In the genomic region with DNA sequence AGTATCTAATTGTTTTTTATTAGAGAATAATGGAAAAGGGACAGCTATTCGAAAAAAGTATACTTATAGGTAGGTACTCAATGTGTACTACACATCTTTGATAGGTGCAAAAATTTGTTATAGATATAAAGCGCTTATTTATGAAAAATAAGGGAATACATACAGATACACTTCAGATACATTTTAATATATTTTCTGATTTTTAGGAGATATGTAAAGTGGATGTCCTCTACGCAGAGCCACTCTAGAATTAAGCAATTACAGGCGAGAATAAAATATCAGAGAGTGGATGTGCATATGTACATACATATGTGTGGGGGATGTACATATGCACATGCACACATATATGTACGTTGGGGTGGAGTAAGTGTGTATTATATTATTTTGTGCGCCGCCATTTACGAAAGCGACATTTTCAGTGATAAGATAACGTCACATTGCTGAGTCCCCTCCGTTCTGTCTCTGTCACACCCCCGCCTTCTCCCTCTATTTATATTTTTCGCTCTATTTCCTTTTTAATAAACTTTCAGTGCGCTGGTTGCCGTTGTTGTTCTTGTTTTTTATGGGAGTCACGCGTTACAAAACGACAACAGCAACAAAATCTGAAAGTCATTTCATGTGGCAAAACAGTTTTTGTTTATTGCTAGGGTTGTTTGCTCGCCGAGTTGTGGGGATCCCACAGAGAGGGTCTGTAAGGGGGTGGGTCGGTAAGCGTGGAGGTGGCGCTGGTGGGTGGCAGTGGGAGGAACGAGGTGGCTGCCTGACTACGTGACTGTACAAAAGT, we compare ENCODE assay signal across 1 fruit fly cellular context.
TF ChIP-seq lines count a peak whose summit lies in the region.

No protein-coding gene starts in this region.

TF ChIP-seq in whole organism, embryonic, 481 proteins besides CTCF, POLR2A, EP300 and RAD21 (continued from another document):
- TF ChIP-seq sens-2 (GFP tag; IDR thresholded peaks at IDR 0.05; lab: Robert Waterston, UW) (no peak), Awh (GFP tag; IDR thresholded peaks at IDR 0.05; lab: Robert Waterston, UW) (no peak), Hsf (GFP tag; optimal IDR thresholded peaks at IDR 0.05; lab: Kevin White, UChicago) (no peak), sim (GFP tag; IDR thresholded peaks at IDR 0.05; lab: Robert Waterston, UW) (no peak), CG3281 (GFP tag; optimal IDR thresholded peaks at IDR 0.05; lab: Kevin White, UChicago) (peak; percentile 29), cas (GFP tag; IDR thresholded peaks at IDR 0.05; lab: Robert Waterston, UW) (no peak), Taf1 (GFP tag; IDR thresholded peaks at IDR 0.05; lab: Robert Waterston, UW) (no peak), org-1 (GFP tag; optimal IDR thresholded peaks at IDR 0.05; lab: Kevin White, UChicago) (no peak), gt (GFP tag; IDR thresholded peaks at IDR 0.05; lab: Robert Waterston, UW) (no peak), slp2 (GFP tag; optimal IDR thresholded peaks at IDR 0.05; lab: Kevin White, UChicago) (no peak), cwo (GFP tag; optimal IDR thresholded peaks at IDR 0.05; lab: Kevin White, UChicago) (peak; percentile 99), crp (GFP tag; optimal IDR thresholded peaks at IDR 0.05; lab: Kevin White, UChicago) (no peak), br (optimal IDR thresholded peaks at IDR 0.05; lab: Kevin White, UChicago) (no peak), Hmx (GFP tag; optimal IDR thresholded peaks at IDR 0.05; lab: Kevin White, UChicago) (no peak), nau (GFP tag; optimal IDR thresholded peaks at IDR 0.05; lab: Kevin White, UChicago) (no peak), stc (GFP tag; IDR thresholded peaks at IDR 0.05; lab: Robert Waterston, UW) (no peak), CG18476 (GFP tag; optimal IDR thresholded peaks at IDR 0.05; lab: Kevin White, UChicago) (no peak), sug (tag; optimal IDR thresholded peaks at IDR 0.05; lab: Kevin White, UChicago) (peak; percentile 95), Max (GFP tag; optimal IDR thresholded peaks at IDR 0.05; lab: Kevin White, UChicago) (no peak), Rx (GFP tag; IDR thresholded peaks at IDR 0.05; lab: Robert Waterston, UW) (no peak), trh (GFP tag; optimal IDR thresholded peaks at IDR 0.05; lab: Kevin White, UChicago) (no peak), CG11504 (tag; optimal IDR thresholded peaks at IDR 0.05; lab: Kevin White, UChicago) (no peak), phol (tag; optimal IDR thresholded peaks at IDR 0.05; lab: Kevin White, UChicago) (peak; percentile 6), Dbx (GFP tag; IDR thresholded peaks at IDR 0.05; lab: Robert Waterston, UW) (0 out of 3 replicates have a peak, but pooled peaks have one; percentile 7), Atf3 (GFP tag; optimal IDR thresholded peaks at IDR 0.05; lab: Kevin White, UChicago) (no peak), Nf-YA (GFP tag; IDR thresholded peaks at IDR 0.05; lab: Robert Waterston, UW) (no peak), cg (GFP tag; optimal IDR thresholded peaks at IDR 0.05; lab: Kevin White, UChicago) (peak; percentile 60), CG8924 (tag; optimal IDR thresholded peaks at IDR 0.05; lab: Kevin White, UChicago) (peak; percentile 7), Spps (tag; optimal IDR thresholded peaks at IDR 0.05; lab: Kevin White, UChicago) (no peak), CG8359 (GFP tag; optimal IDR thresholded peaks at IDR 0.05; lab: Kevin White, UChicago; ENCODE audit: borderline replicate concordance) (no peak), CG2889 (GFP tag; IDR thresholded peaks at IDR 0.05; lab: Robert Waterston, UW) (no peak), run (tag; optimal IDR thresholded peaks at IDR 0.05; lab: Kevin White, UChicago) (no peak), oc (tag; optimal IDR thresholded peaks at IDR 0.05; lab: Kevin White, UChicago) (no peak), CG4730 (GFP tag; IDR thresholded peaks at IDR 0.05; lab: Robert Waterston, UW) (no peak), CG7987 (GFP tag; optimal IDR thresholded peaks at IDR 0.05; lab: Kevin White, UChicago) (peak; percentile 65), CG7372 (GFP tag; IDR thresholded peaks at IDR 0.05; lab: Robert Waterston, UW) (no peak), Fer3 (tag; optimal IDR thresholded peaks at IDR 0.05; lab: Kevin White, UChicago) (peak; percentile 1), stwl (tag; optimal IDR thresholded peaks at IDR 0.05; lab: Kevin White, UChicago) (no peak), Scr (GFP tag; IDR thresholded peaks at IDR 0.05; lab: Robert Waterston, UW; ENCODE audit: partially characterized antibody) (0 out of 2 replicates have a peak, but pooled peaks have one; percentile 22), GATAe (GFP tag; conservative IDR thresholded peaks at IDR 0.05; lab: Robert Waterston, UW) (peak; percentile 98), Bgb (GFP tag; IDR thresholded peaks at IDR 0.05; lab: Robert Waterston, UW; ENCODE audit: partially characterized antibody) (peak; percentile 32; the same call in 1 of the 2 replicates), chm (GFP tag; IDR thresholded peaks at IDR 0.05; lab: Robert Waterston, UW) (no peak), CG30431 (GFP tag; optimal IDR thresholded peaks at IDR 0.05; lab: Kevin White, UChicago) (no peak), Sox102F (GFP tag; optimal IDR thresholded peaks at IDR 0.05; lab: Kevin White, UChicago) (no peak), MTF-1 (GFP tag; optimal IDR thresholded peaks at IDR 0.05; lab: Kevin White, UChicago; ENCODE audit: borderline replicate concordance) (peak; percentile 12), kah (GFP tag; optimal IDR thresholded peaks at IDR 0.05; lab: Kevin White, UChicago) (peak; percentile 6), Nf-YC (tag; optimal IDR thresholded peaks at IDR 0.05; lab: Kevin White, UChicago) (peak; percentile 56), ATbp (GFP tag; optimal IDR thresholded peaks at IDR 0.05; lab: Kevin White, UChicago) (peak; percentile 1), CG17328 (GFP tag; IDR thresholded peaks at IDR 0.05; lab: Robert Waterston, UW) (no peak), CG8765 (GFP tag; IDR thresholded peaks at IDR 0.05; lab: Robert Waterston, UW) (no peak), CG4360 (GFP tag; IDR thresholded peaks at IDR 0.05; lab: Robert Waterston, UW) (peak; percentile 51; the same call in 1 of the 2 replicates), CG15073 (GFP tag; optimal IDR thresholded peaks at IDR 0.05; lab: Kevin White, UChicago) (no peak), fd64A (GFP tag; optimal IDR thresholded peaks at IDR 0.05; lab: Kevin White, UChicago) (peak; percentile 6), YL-1 (GFP tag; optimal IDR thresholded peaks at IDR 0.05; lab: Kevin White, UChicago) (no peak), B-H2 (GFP tag; optimal IDR thresholded peaks at IDR 0.05; lab: Kevin White, UChicago) (peak; percentile 69), CG10654 (GFP tag; optimal IDR thresholded peaks at IDR 0.05; lab: Kevin White, UChicago) (no peak), CG14441 (GFP tag; IDR thresholded peaks at IDR 0.05; lab: Robert Waterston, UW) (no peak), Atf6 (GFP tag; IDR thresholded peaks at IDR 0.05; lab: Robert Waterston, UW) (peak; percentile 39; the same call in 1 of the 2 replicates), CG30020 (tag; optimal IDR thresholded peaks at IDR 0.05; lab: Kevin White, UChicago) (no peak), slbo (GFP tag; IDR thresholded peaks at IDR 0.05; lab: Robert Waterston, UW) (no peak), D19A (tag; optimal IDR thresholded peaks at IDR 0.05; lab: Kevin White, UChicago) (no peak), BtbVII (GFP tag; optimal IDR thresholded peaks at IDR 0.05; lab: Kevin White, UChicago) (peak; percentile 50), CG6254 (GFP tag; optimal IDR thresholded peaks at IDR 0.05; lab: Kevin White, UChicago) (peak; percentile 4), HLHmδ (GFP tag; optimal IDR thresholded peaks at IDR 0.05; lab: Kevin White, UChicago) (no peak), CG11398 (GFP tag; optimal IDR thresholded peaks at IDR 0.05; lab: Kevin White, UChicago) (no peak), Stat92E (GFP tag; optimal IDR thresholded peaks at IDR 0.05; lab: Kevin White, UChicago) (no peak), slou (GFP tag; optimal IDR thresholded peaks at IDR 0.05; lab: Kevin White, UChicago) (no peak), rib (GFP tag; IDR thresholded peaks at IDR 0.05; lab: Robert Waterston, UW) (0 out of 2 replicates have a peak, but pooled peaks have one; percentile 34), Aef1 (GFP tag; IDR thresholded peaks at IDR 0.05; lab: Robert Waterston, UW) (peak; percentile 43; the same call in 2 of the 3 replicates)
TF ChIP-seq in whole organism, embryonic: peak in this region for 95.
